Worm (Caenorhabditis elegans) whole organism, L4/young adult: ENCODE data around the gene tsp-5.
"Not testable (repeated sequence)": the region's sequence is repeated elsewhere in the genome, so short reads cannot be mapped to it uniquely, and the experiment has no call there.

Experiments used
- W03F9.2 ChIP-seq: fragments of 150-350 bp; optimal IDR thresholded peaks from 2 replicates; lab custom pipeline; 2014; ENCODE audit warnings: missing biosample characterization, missing genetic modification characterization
- dao-5 ChIP-seq: sonication (generic microtip); optimal IDR thresholded peaks from 2 replicates; lab custom pipeline; 2016; ENCODE audit warnings: missing genotype, missing genetic modification characterization, moderate library complexity, missing compliant biosample characterization
- him-1 ChIP-seq: sonication (generic microtip); optimal IDR thresholded peaks from 2 replicates; lab custom pipeline; 2016; ENCODE audit warnings: missing genotype, missing genetic modification reagents, missing genetic modification characterization, missing compliant biosample characterization

The tsp-5 gene

ce11 chrIV:13593351-13593750 lies 1.8 kb upstream of the tsp-5 start, which contains the start of gene Y45F10B.3:
Y45F10B.3 (plus strand) TSS chrIV:13593651.
- TF ChIP-seq dao-5 (tag; lab: Kevin White, UChicago) (no peak), him-1 (tag; lab: Kevin White, UChicago) (no peak), W03F9.2 (tag; lab: Kevin White, UChicago) (no peak)

ce11 chrIV:13588544-13589043 lies 3.0 kb downstream of the tsp-5 start, which contains the start of gene sru-9:
sru-9 (plus strand) TSS chrIV:13588993.
- TF ChIP-seq him-1, dao-5, W03F9.2 (tag; lab: Kevin White, UChicago): not testable (repeated sequence)

- TF ChIP-seq him-1 (tag; lab: Kevin White, UChicago), result no peak
- TF ChIP-seq W03F9.2 (tag; lab: Kevin White, UChicago), result no peak
- TF ChIP-seq dao-5 (tag; lab: Kevin White, UChicago), result no peak
Measured at ce11 chrIV:13587175-13587574, 4.4 kb downstream of the tsp-5 start, which contains the start of gene Y45F10B.12. Y45F10B.12 (plus strand) TSS chrIV:13587475.

- TF ChIP-seq W03F9.2 (tag; lab: Kevin White, UChicago), result no peak
- TF ChIP-seq him-1 (tag; lab: Kevin White, UChicago), result no peak
- TF ChIP-seq dao-5 (tag; lab: Kevin White, UChicago), result no peak
Measured at ce11 chrIV:13584646-13585045, 6.9 kb downstream of the tsp-5 start, which contains the start of gene sru-11. sru-11 (plus strand) TSS chrIV:13584946.

- TF ChIP-seq him-1 (tag; lab: Kevin White, UChicago) (no peak), W03F9.2 (tag; lab: Kevin White, UChicago) (no peak), dao-5 (tag; lab: Kevin White, UChicago) (no peak)
Measured at ce11 chrIV:13582909-13583308, 8.6 kb downstream of the tsp-5 start, which contains the start of gene sru-12. sru-12 (plus strand) TSS chrIV:13583209.

- not testable (repeated sequence) for TF ChIP-seq W03F9.2, him-1, dao-5 (tag; lab: Kevin White, UChicago)
Measured at ce11 chrIV:13578953-13579352, 12.6 kb downstream of the tsp-5 start, which contains the start of gene sru-16. sru-16 (plus strand) TSS chrIV:13579253.

- not testable (repeated sequence) for TF ChIP-seq him-1, W03F9.2, dao-5 (tag; lab: Kevin White, UChicago)
Measured at ce11 chrIV:13578174-13578573, 13.4 kb downstream of the tsp-5 start, which contains the start of gene Y45F10B.8. Y45F10B.8 (minus strand) TSS chrIV:13578274.

ce11 chrIV:13575673-13576072 lies 15.9 kb downstream of the tsp-5 start:
- TF ChIP-seq W03F9.2 (tag; lab: Kevin White, UChicago), result no peak
- no peak for TF ChIP-seq him-1 (tag; lab: Kevin White, UChicago)
- TF ChIP-seq dao-5 (tag; lab: Kevin White, UChicago), result no peak

- TF ChIP-seq W03F9.2 (tag; lab: Kevin White, UChicago) (no peak), dao-5 (tag; lab: Kevin White, UChicago) (no peak), him-1 (tag; lab: Kevin White, UChicago) (no peak)
Measured at ce11 chrIV:13574733-13575132, 16.8 kb downstream of the tsp-5 start, which contains the start of gene srd-10. srd-10 (plus strand) TSS chrIV:13575033.

ce11 chrIV:13564284-13564683 lies 27.3 kb downstream of the tsp-5 start:
- TF ChIP-seq dao-5 (tag; lab: Kevin White, UChicago) (no peak), him-1 (tag; lab: Kevin White, UChicago) (no peak), W03F9.2 (tag; lab: Kevin White, UChicago) (no peak)

- TF ChIP-seq dao-5 (tag; lab: Kevin White, UChicago), result no peak
- no peak for TF ChIP-seq W03F9.2 (tag; lab: Kevin White, UChicago)
- TF ChIP-seq him-1 (tag; lab: Kevin White, UChicago), result no peak
Measured at ce11 chrIV:13561629-13562028, 29.9 kb downstream of the tsp-5 start, which contains the start of the genes Y45F10B.13 and qui-1. Y45F10B.13 (minus strand) TSS chrIV:13561729. qui-1 (plus strand) TSS chrIV:13561861.

ce11 chrIV:13559020-13559419 lies 32.5 kb downstream of the tsp-5 start:
- TF ChIP-seq W03F9.2 (tag; lab: Kevin White, UChicago), result no peak
- TF ChIP-seq him-1 (tag; lab: Kevin White, UChicago), result no peak
- TF ChIP-seq dao-5 (tag; lab: Kevin White, UChicago), result no peak

- no peak for TF ChIP-seq W03F9.2 (tag; lab: Kevin White, UChicago)
- TF ChIP-seq dao-5 (tag; lab: Kevin White, UChicago), result no peak
- TF ChIP-seq him-1 (tag; lab: Kevin White, UChicago), result no peak
Measured at ce11 chrIV:13557393-13557792, 34.2 kb downstream of the tsp-5 start.
